Fruit fly (Drosophila melanogaster) whole organism, pupa: ENCODE data around the gene Nt5a.

ENCODE experiments used
- CG10348 ChIP-seq: fragments of 200-800 bp; sonication (Bioruptor generic); IDR thresholded peaks from 2 replicates; pipeline ENCODE4 v1.3.6; 2022; ENCODE audit warnings: missing biosample characterization, missing genetic modification characterization
- CG12605 ChIP-seq: fragments of 200-800 bp; sonication (Bioruptor generic); IDR thresholded peaks from 2 replicates; pipeline ENCODE4 v1.3.6; 2022; ENCODE audit warnings: missing biosample characterization, missing genetic modification characterization
- CG13204 ChIP-seq: fragments of 200-800 bp; sonication (Bioruptor generic); optimal IDR thresholded peaks from 2 replicates; lab custom pipeline; 2018; ENCODE audit warnings: missing biosample characterization, mild to moderate bottlenecking, missing genetic modification characterization, moderate library complexity
- CG14655 ChIP-seq: fragments of 200-800 bp; sonication (Bioruptor generic); optimal IDR thresholded peaks from 3 replicates; lab custom pipeline; 2017; ENCODE audit warnings: mild to moderate bottlenecking, missing biosample characterization, missing genetic modification reagents, missing genetic modification characterization
- CG15710 ChIP-seq: fragments of 200-800 bp; sonication (Bioruptor generic); optimal IDR thresholded peaks from 2 replicates; lab custom pipeline; 2018; ENCODE audit warnings: missing biosample characterization, mild to moderate bottlenecking, missing genetic modification characterization, moderate library complexity
- CG17806 ChIP-seq: fragments of 200-800 bp; sonication (Bioruptor generic); optimal IDR thresholded peaks from 2 replicates; lab custom pipeline; 2018; ENCODE audit warnings: missing biosample characterization, mild to moderate bottlenecking, missing genetic modification characterization, moderate library complexity
- CG32121 ChIP-seq: fragments of 200-800 bp; sonication (Bioruptor generic); IDR thresholded peaks from 2 replicates; pipeline ENCODE4 v1.3.6; 2022; ENCODE audit warnings: missing biosample characterization, missing genetic modification characterization
- CG34367 ChIP-seq: fragments of 200-800 bp; sonication (Bioruptor generic); optimal IDR thresholded peaks from 2 replicates; lab custom pipeline; 2018; ENCODE audit warnings: missing biosample characterization, mild to moderate bottlenecking, missing genetic modification characterization
- CG4496 ChIP-seq: fragments of 200-800 bp; sonication (Bioruptor generic); IDR thresholded peaks from 3 replicates; pipeline ENCODE4 v1.3.6; 2022; ENCODE audit warnings: missing biosample characterization, missing genetic modification characterization
- CG8159 ChIP-seq: fragments of 200-800 bp; sonication (Bioruptor generic); optimal IDR thresholded peaks from 3 replicates; lab custom pipeline; 2018; ENCODE audit warnings: missing biosample characterization, mild to moderate bottlenecking, missing genetic modification characterization, moderate library complexity
- CG8301 ChIP-seq: fragments of 200-800 bp; sonication (Bioruptor generic); optimal IDR thresholded peaks from 2 replicates; lab custom pipeline; 2018; ENCODE audit warnings: missing biosample characterization, mild to moderate bottlenecking, missing genetic modification characterization
- CG9948 ChIP-seq: fragments of 200-800 bp; sonication (Bioruptor generic); optimal IDR thresholded peaks from 2 replicates; lab custom pipeline; 2018; ENCODE audit warnings: missing biosample characterization, mild to moderate bottlenecking, missing genetic modification characterization, moderate library complexity
- D1 ChIP-seq: fragments of 200-800 bp; sonication (Bioruptor generic); optimal IDR thresholded peaks from 2 replicates; lab custom pipeline; 2018; ENCODE audit warnings: missing biosample characterization, mild to moderate bottlenecking, missing genetic modification characterization, moderate library complexity
- EcR ChIP-seq: fragments of 200-800 bp; sonication (Bioruptor generic); optimal IDR thresholded peaks from 3 replicates; lab custom pipeline; 2019; ENCODE audit warnings: missing biosample characterization, missing genetic modification characterization, mild to moderate bottlenecking, moderate library complexity, missing genetic modification reagents
- Ets98B ChIP-seq: fragments of 200-800 bp; sonication (Bioruptor generic); IDR thresholded peaks from 2 replicates; pipeline ENCODE4 v1.3.6; 2022; ENCODE audit warnings: missing biosample characterization, missing genetic modification characterization
- Pif1A ChIP-seq: fragments of 200-800 bp; sonication (Bioruptor generic); optimal IDR thresholded peaks from 3 replicates; lab custom pipeline; 2016; ENCODE audit warnings: missing biosample characterization, missing genetic modification characterization
- Pif1B ChIP-seq: fragments of 200-800 bp; sonication (Bioruptor generic); optimal IDR thresholded peaks from 3 replicates; lab custom pipeline; 2016; ENCODE audit warnings: missing biosample characterization, missing genetic modification characterization
- Snoo ChIP-seq: fragments of 200-800 bp; sonication (Bioruptor generic); optimal IDR thresholded peaks from 3 replicates; lab custom pipeline; 2017; ENCODE audit warnings: missing biosample characterization, mild to moderate bottlenecking, missing genetic modification characterization, inconsistent platforms
- fd96Ca ChIP-seq: fragments of 200-800 bp; sonication (Bioruptor generic); IDR thresholded peaks from 3 replicates; pipeline ENCODE4 v1.3.6; 2022; ENCODE audit warnings: missing biosample characterization, missing genetic modification characterization
- gl ChIP-seq: fragments of 200-800 bp; sonication (Bioruptor generic); optimal IDR thresholded peaks from 2 replicates; lab custom pipeline; 2018; ENCODE audit warnings: missing biosample characterization, mild to moderate bottlenecking, missing genetic modification characterization
- rn ChIP-seq: fragments of 200-800 bp; sonication (Bioruptor generic); IDR thresholded peaks from 2 replicates; pipeline ENCODE4 v1.3.6; 2022; ENCODE audit warnings: missing biosample characterization, missing genetic modification characterization

The Nt5a gene

dm6 chr3L:1348935-1349334 lies 41.7 kb upstream of the Nt5a start:
- TF ChIP-seq CG34367 (no peak), CG32121 (no peak), Pif1B (GFP tag; lab: Kevin White, UChicago) (no peak), CG14655 (GFP tag; lab: Kevin White, UChicago) (no peak), CG13204 (GFP tag; lab: Kevin White, UChicago) (no peak), fd96Ca (GFP tag; lab: Robert Waterston, UW) (no peak), CG8301 (tag; lab: Kevin White, UChicago) (no peak), Ets98B (GFP tag; lab: Robert Waterston, UW) (no peak)

dm6 chr3L:1348248-1348647 lies 41.0 kb upstream of the Nt5a start:
- TF ChIP-seq Pif1B (GFP tag; lab: Kevin White, UChicago), result peak; percentile 63
- TF ChIP-seq D1, result no peak
- peak; percentile 36 for TF ChIP-seq EcR (GFP tag; lab: Kevin White, UChicago)
- peak; percentile 78 for TF ChIP-seq CG34367
- TF ChIP-seq Ets98B (GFP tag; lab: Robert Waterston, UW), result peak; percentile 91
- no peak for TF ChIP-seq Pif1A (GFP tag; lab: Kevin White, UChicago)
- peak; percentile 75 for TF ChIP-seq CG12605 (GFP tag; lab: Robert Waterston, UW)
- peak; percentile 73 for TF ChIP-seq CG8159 (tag; lab: Kevin White, UChicago)
- TF ChIP-seq rn (GFP tag; lab: Robert Waterston, UW), result peak; percentile 68
- peak; percentile 72 for TF ChIP-seq Snoo (tag; lab: Kevin White, UChicago)
- peak; percentile 87 for TF ChIP-seq CG4496 (GFP tag; lab: Robert Waterston, UW)
- peak; percentile 83 for TF ChIP-seq CG15710 (tag; lab: Kevin White, UChicago)
- TF ChIP-seq CG10348 (GFP tag; lab: Robert Waterston, UW), result no peak
- no peak for TF ChIP-seq CG13204 (GFP tag; lab: Kevin White, UChicago)
- peak; percentile 64 for TF ChIP-seq gl (tag; lab: Kevin White, UChicago)
- peak; percentile 92 for TF ChIP-seq fd96Ca (GFP tag; lab: Robert Waterston, UW)
- TF ChIP-seq CG17806 (tag; lab: Kevin White, UChicago), result peak; percentile 68
- peak; percentile 79 for TF ChIP-seq CG8301 (tag; lab: Kevin White, UChicago)
- peak; percentile 81 for TF ChIP-seq CG32121
- peak; percentile 75 for TF ChIP-seq CG9948 (tag; lab: Kevin White, UChicago)
- no peak for TF ChIP-seq CG14655 (GFP tag; lab: Kevin White, UChicago)

dm6 chr3L:1346956-1347587 lies 39.9 kb upstream of the Nt5a start:
- 0 out of 3 replicates have a peak, but pooled peaks have one; percentile 8 for TF ChIP-seq CG4496 (GFP tag; lab: Robert Waterston, UW)
- no peak for TF ChIP-seq CG14655 (GFP tag; lab: Kevin White, UChicago)
- no peak for TF ChIP-seq gl (tag; lab: Kevin White, UChicago)
- TF ChIP-seq EcR (GFP tag; lab: Kevin White, UChicago), result peak; percentile 42

dm6 chr3L:1342133-1342580 lies 34.9 kb upstream of the Nt5a start, which contains the start of gene indra:
Gene indra, minus strand, starts transcription at chr3L:1342403.
- 0 out of 2 replicates have a peak, but pooled peaks have one; percentile 14 for TF ChIP-seq CG12605 (GFP tag; lab: Robert Waterston, UW)
- TF ChIP-seq CG4496 (GFP tag; lab: Robert Waterston, UW), result peak; percentile 41; the same call in 1 of the 3 replicates
- TF ChIP-seq CG15710 (tag; lab: Kevin White, UChicago), result peak; percentile 54
- TF ChIP-seq CG10348 (GFP tag; lab: Robert Waterston, UW), result no peak
- no peak for TF ChIP-seq CG14655 (GFP tag; lab: Kevin White, UChicago)
- TF ChIP-seq CG32121, result 0 out of 2 replicates have a peak, but pooled peaks have one; percentile 32
- no peak for TF ChIP-seq Pif1B (GFP tag; lab: Kevin White, UChicago)
- peak; percentile 38; the same call in 1 of the 2 replicates for TF ChIP-seq Ets98B (GFP tag; lab: Robert Waterston, UW)
- no peak for TF ChIP-seq Snoo (tag; lab: Kevin White, UChicago)
- no peak for TF ChIP-seq Pif1A (GFP tag; lab: Kevin White, UChicago)
- peak; percentile 32; the same call in 1 of the 2 replicates for TF ChIP-seq rn (GFP tag; lab: Robert Waterston, UW)
- TF ChIP-seq CG17806 (tag; lab: Kevin White, UChicago), result peak; percentile 29

dm6 chr3L:1335989-1336961 lies 29.1 kb upstream of the Nt5a start:
- TF ChIP-seq Ets98B (GFP tag; lab: Robert Waterston, UW) (no peak), D1 (no peak), Snoo (tag; lab: Kevin White, UChicago) (no peak), gl (tag; lab: Kevin White, UChicago) (no peak), CG34367 (no peak), EcR (GFP tag; lab: Kevin White, UChicago) (no peak), rn (GFP tag; lab: Robert Waterston, UW) (no peak), CG10348 (GFP tag; lab: Robert Waterston, UW) (no peak), CG8159 (tag; lab: Kevin White, UChicago) (no peak)
- TF ChIP-seq, all 21 proteins: peak for 0
